Fruit fly (Drosophila melanogaster): ENCODE data around the gene Teh3.

The Teh3 gene

dm6 chr3L:4148406-4148975 is 36.0 kb downstream of the Teh3 start, which contains the start of gene CG1299:
Gene CG1299, plus strand, starts transcription at chr3L:4148696.
- no peak for TF ChIP-seq Mrtf (GFP tag; IDR thresholded peaks at IDR 0.05)
- no peak for TF ChIP-seq trh (GFP tag; optimal IDR thresholded peaks at IDR 0.05)
- TF ChIP-seq CG42726 (GFP tag; IDR thresholded peaks at IDR 0.05; ENCODE audit: partially characterized antibody): no peak
- no peak for TF ChIP-seq CG4424 (GFP tag; optimal IDR thresholded peaks at IDR 0.05)
- 0 out of 2 replicates have a peak, but pooled peaks have one; percentile 21 for TF ChIP-seq vvl (GFP tag; IDR thresholded peaks at IDR 0.05)
- TF ChIP-seq Trl (optimal IDR thresholded peaks at IDR 0.05): peak; percentile 18 to 32
- no peak for TF ChIP-seq Trl (GFP tag; optimal IDR thresholded peaks at IDR 0.05)
- TF ChIP-seq Hmx (GFP tag; optimal IDR thresholded peaks at IDR 0.05): no peak
- TF ChIP-seq nom (GFP tag; optimal IDR thresholded peaks at IDR 0.05): peak; percentile 38
- no peak for TF ChIP-seq NFAT (GFP tag; IDR thresholded peaks at IDR 0.05)
- no peak for TF ChIP-seq CG7839 (tag; optimal IDR thresholded peaks at IDR 0.05)
- TF ChIP-seq ranshi (GFP tag; IDR thresholded peaks at IDR 0.05): no peak
- TF ChIP-seq btn (GFP tag; optimal IDR thresholded peaks at IDR 0.05): no peak
- TF ChIP-seq Poxn (GFP tag; IDR thresholded peaks at IDR 0.05): no peak
- TF ChIP-seq CG10654 (GFP tag; optimal IDR thresholded peaks at IDR 0.05): no peak
- no peak for TF ChIP-seq CG12155 (GFP tag; optimal IDR thresholded peaks at IDR 0.05)
- TF ChIP-seq CG1529 (GFP tag; optimal IDR thresholded peaks at IDR 0.05): no peak
- TF ChIP-seq Med (GFP tag): peak; percentile 73
- no peak for TF ChIP-seq CG14050 (GFP tag; IDR thresholded peaks at IDR 0.05)
- peak; percentile 67 for TF ChIP-seq CG12769 (tag; optimal IDR thresholded peaks at IDR 0.05)
- TF ChIP-seq corto (GFP tag; optimal IDR thresholded peaks at IDR 0.05): no peak
- no peak for TF ChIP-seq bcd (GFP tag; optimal IDR thresholded peaks at IDR 0.05)
- no peak for TF ChIP-seq CG12942 (GFP tag; optimal IDR thresholded peaks at IDR 0.05)
- TF ChIP-seq H15 (GFP tag; IDR thresholded peaks at IDR 0.05): no peak
- peak; percentile 50 for TF ChIP-seq CG13894 (tag; optimal IDR thresholded peaks at IDR 0.05)
- no peak for TF ChIP-seq chn (GFP tag; optimal IDR thresholded peaks at IDR 0.05)
- no peak for TF ChIP-seq CG2199 (GFP tag; IDR thresholded peaks at IDR 0.05)
- no peak for TF ChIP-seq Atf6 (GFP tag; IDR thresholded peaks at IDR 0.05)
- TF ChIP-seq zen (tag; optimal IDR thresholded peaks at IDR 0.05): no peak
- no peak for TF ChIP-seq CG2202 (tag; optimal IDR thresholded peaks at IDR 0.05)
- TF ChIP-seq Lpt (GFP tag; optimal IDR thresholded peaks at IDR 0.05): no peak
- no peak for TF ChIP-seq org-1 (GFP tag; optimal IDR thresholded peaks at IDR 0.05)
- TF ChIP-seq emc (GFP tag; optimal IDR thresholded peaks at IDR 0.05): no peak
- TF ChIP-seq CG34224 (GFP tag; IDR thresholded peaks at IDR 0.05; ENCODE audit: partially characterized antibody): 0 out of 3 replicates have a peak, but pooled peaks have one; percentile 17
- TF ChIP-seq CG17385 (GFP tag; optimal IDR thresholded peaks at IDR 0.05): no peak
- TF ChIP-seq luna (GFP tag; optimal IDR thresholded peaks at IDR 0.05): no peak
- no peak for TF ChIP-seq Dbx (GFP tag; IDR thresholded peaks at IDR 0.05)
- no peak for TF ChIP-seq tx (GFP tag; optimal IDR thresholded peaks at IDR 0.05)
- no peak for TF ChIP-seq BEAF-32 (GFP tag; optimal IDR thresholded peaks at IDR 0.05)
- no peak for TF ChIP-seq exex (tag; optimal IDR thresholded peaks at IDR 0.05)
- TF ChIP-seq dati (GFP tag; IDR thresholded peaks at IDR 0.05): no peak
- no peak for TF ChIP-seq gce (GFP tag; IDR thresholded peaks at IDR 0.05)
- TF ChIP-seq cwo (GFP tag; optimal IDR thresholded peaks at IDR 0.05): no peak
- TF ChIP-seq Drgx (GFP tag; IDR thresholded peaks at IDR 0.05): no peak
- TF ChIP-seq CG13287 (GFP tag; IDR thresholded peaks at IDR 0.05; ENCODE audit: partially characterized antibody): peak; percentile 12; the same call in 1 of the 2 replicates
- TF ChIP-seq Sry-δ (GFP tag; optimal IDR thresholded peaks at IDR 0.05): no peak
- TF ChIP-seq wdn (GFP tag; IDR thresholded peaks at IDR 0.05): no peak
- TF ChIP-seq CG8944 (GFP tag; optimal IDR thresholded peaks at IDR 0.05): no peak
- no peak for TF ChIP-seq dimm (GFP tag; IDR thresholded peaks at IDR 0.05)
- TF ChIP-seq MESR4 (GFP tag; optimal IDR thresholded peaks at IDR 0.05): no peak
- 0 out of 2 replicates have a peak, but pooled peaks have one; percentile 17 for TF ChIP-seq unc-4 (GFP tag; IDR thresholded peaks at IDR 0.05; ENCODE audit: partially characterized antibody)
- TF ChIP-seq Tbp (GFP tag; optimal IDR thresholded peaks at IDR 0.05): no peak

Measured in whole organism, embryonic.